Fruit fly (Drosophila melanogaster) S2 (cell line): Measurements from ENCODE around the gene Cpr62Bc.

Source experiments
- CG8478 ChIP-seq: fragments of >200 bp; optimal IDR thresholded peaks from 2 replicates; lab custom pipeline; 2018
- CTCF ChIP-seq, 2 experiments: fragments of >200 bp; optimal IDR thresholded peaks; 2 replicates each; lab custom pipeline; 2018

dm6 chr3L:1816614-1817013 lies 25.3 kb downstream of the Cpr62Bc start:
- TF ChIP-seq CG8478 (no peak), CTCF (optimal IDR thresholded peaks at IDR 0.05; lab: Kevin White, UChicago) (no peak)
